Worm (Caenorhabditis elegans): Measurements from ENCODE around the gene str-178.

Gene str-178

ce11 chrV:12716447-12716846 lies at the start of gene str-178:
Gene str-178, minus strand, starts transcription at chrV:12716547.
- TF ChIP-seq hnd-1 (tag; optimal IDR thresholded peaks at IDR 0.05) (no peak), sea-1 (GFP tag; conservative IDR thresholded peaks at IDR 0.05) (no peak), tbx-11 (GFP tag; IDR thresholded peaks at IDR 0.05) (no peak), hmbx-1 (tag; optimal IDR thresholded peaks at IDR 0.05) (no peak), ceh-13 (GFP tag; optimal IDR thresholded peaks at IDR 0.05) (no peak), ets-7 (tag; optimal IDR thresholded peaks at IDR 0.05) (no peak), aly-1 (tag; optimal IDR thresholded peaks at IDR 0.05) (no peak)

- peak; percentile 20 for TF ChIP-seq F13C5.2 (tag; optimal IDR thresholded peaks at IDR 0.05)
- TF ChIP-seq B0310.2 (tag; optimal IDR thresholded peaks at IDR 0.05) = no peak
Observed at ce11 chrV:12763291-12763995, 47.1 kb upstream of the str-178 start, which contains the start of the genes abcf-1 and scc-3. Gene abcf-1, minus strand, starts transcription at chrV:12763375. Gene scc-3, plus strand, starts transcription at chrV:12763945.

- TF ChIP-seq tbx-37 (GFP tag; conservative IDR thresholded peaks at IDR 0.05) (no peak), sea-1 (GFP tag; conservative IDR thresholded peaks at IDR 0.05) (no peak), flt-1 (GFP tag; IDR thresholded peaks at IDR 0.05) (no peak), aly-1 (tag; optimal IDR thresholded peaks at IDR 0.05) (no peak), F13C5.2 (tag; optimal IDR thresholded peaks at IDR 0.05) (no peak), tra-4 (tag; optimal IDR thresholded peaks at IDR 0.05) (no peak), ceh-13 (GFP tag; optimal IDR thresholded peaks at IDR 0.05) (no peak), hmbx-1 (tag; optimal IDR thresholded peaks at IDR 0.05) (no peak), ceh-36 (tag; optimal IDR thresholded peaks at IDR 0.05) (no peak), tbx-11 (GFP tag; IDR thresholded peaks at IDR 0.05) (no peak), hnd-1 (tag; optimal IDR thresholded peaks at IDR 0.05) (no peak), pes-1 (GFP tag; IDR thresholded peaks at IDR 0.05) (no peak), scrt-1 (GFP tag; IDR thresholded peaks at IDR 0.05) (no peak), B0310.2 (tag; optimal IDR thresholded peaks at IDR 0.05) (no peak)
Observed at ce11 chrV:12760913-12761312, 44.6 kb upstream of the str-178 start, which contains the start of gene F18E2.15. Gene F18E2.15, minus strand, starts transcription at chrV:12761013.

- TF ChIP-seq hmbx-1 (tag; optimal IDR thresholded peaks at IDR 0.05) = no peak
- TF ChIP-seq tbx-11 (GFP tag; IDR thresholded peaks at IDR 0.05) = no peak
- TF ChIP-seq ama-1 (optimal IDR thresholded peaks at IDR 0.05) = no peak
- no peak for TF ChIP-seq hnd-1 (tag; optimal IDR thresholded peaks at IDR 0.05)
- TF ChIP-seq ceh-13 (GFP tag; optimal IDR thresholded peaks at IDR 0.05) = no peak
- TF ChIP-seq pes-1 (GFP tag; IDR thresholded peaks at IDR 0.05) = no peak
- no peak for TF ChIP-seq ets-7 (tag; optimal IDR thresholded peaks at IDR 0.05)
- no peak for TF ChIP-seq hmg-4 (GFP tag; optimal IDR thresholded peaks at IDR 0.05)
- TF ChIP-seq sea-1 (GFP tag; conservative IDR thresholded peaks at IDR 0.05) = no peak
- TF ChIP-seq tra-4 (tag; optimal IDR thresholded peaks at IDR 0.05) = no peak
- no peak for TF ChIP-seq tbx-37 (GFP tag; conservative IDR thresholded peaks at IDR 0.05)
- no peak for TF ChIP-seq scrt-1 (GFP tag; IDR thresholded peaks at IDR 0.05)
- TF ChIP-seq ceh-36 (tag; optimal IDR thresholded peaks at IDR 0.05) = no peak
- no peak for TF ChIP-seq B0310.2 (tag; optimal IDR thresholded peaks at IDR 0.05)
- no peak for TF ChIP-seq flt-1 (GFP tag; IDR thresholded peaks at IDR 0.05)
Observed at ce11 chrV:12759660-12760059, 43.3 kb upstream of the str-178 start, which contains the start of gene papl-1. Gene papl-1, minus strand, starts transcription at chrV:12759760.

- TF ChIP-seq tra-4 (tag; optimal IDR thresholded peaks at IDR 0.05) (no peak), pes-1 (GFP tag; IDR thresholded peaks at IDR 0.05) (no peak), ceh-13 (GFP tag; optimal IDR thresholded peaks at IDR 0.05) (no peak), scrt-1 (GFP tag; IDR thresholded peaks at IDR 0.05) (no peak), hmg-4 (GFP tag; optimal IDR thresholded peaks at IDR 0.05) (no peak)
Observed at ce11 chrV:12754839-12755238, 38.5 kb upstream of the str-178 start, which contains the start of gene gpa-13. Gene gpa-13, minus strand, starts transcription at chrV:12754939.

ce11 chrV:12752407-12752806 lies 36.1 kb upstream of the str-178 start, which contains the start of gene C15C8.8:
Gene C15C8.8, minus strand, starts transcription at chrV:12752507.
- no peak for TF ChIP-seq hmbx-1 (tag; optimal IDR thresholded peaks at IDR 0.05)
- TF ChIP-seq aly-1 (tag; optimal IDR thresholded peaks at IDR 0.05) = no peak
- TF ChIP-seq tbx-37 (GFP tag; conservative IDR thresholded peaks at IDR 0.05) = no peak
- TF ChIP-seq tbx-11 (GFP tag; IDR thresholded peaks at IDR 0.05) = no peak

ce11 chrV:12751495-12752050 lies 35.2 kb upstream of the str-178 start, which contains the start of gene C15C8.6:
Gene C15C8.6, minus strand, starts transcription at chrV:12751545.
- TF ChIP-seq tra-4 (tag; optimal IDR thresholded peaks at IDR 0.05) = no peak
- TF ChIP-seq F13C5.2 (tag; optimal IDR thresholded peaks at IDR 0.05) = no peak
- TF ChIP-seq hmg-4 (GFP tag; optimal IDR thresholded peaks at IDR 0.05) = no peak
- TF ChIP-seq ceh-36 (tag; optimal IDR thresholded peaks at IDR 0.05) = no peak
- TF ChIP-seq flt-1 (GFP tag; IDR thresholded peaks at IDR 0.05) = no peak
- TF ChIP-seq pes-1 (GFP tag; IDR thresholded peaks at IDR 0.05) = no peak
- no peak for TF ChIP-seq ets-7 (tag; optimal IDR thresholded peaks at IDR 0.05)
- no peak for TF ChIP-seq ceh-13 (GFP tag; optimal IDR thresholded peaks at IDR 0.05)
- no peak for TF ChIP-seq tbx-11 (GFP tag; IDR thresholded peaks at IDR 0.05)
- no peak for TF ChIP-seq tbx-37 (GFP tag; conservative IDR thresholded peaks at IDR 0.05)
- no peak for TF ChIP-seq B0310.2 (tag; optimal IDR thresholded peaks at IDR 0.05)
- no peak for TF ChIP-seq aly-1 (tag; optimal IDR thresholded peaks at IDR 0.05)
- no peak for TF ChIP-seq sea-1 (GFP tag; conservative IDR thresholded peaks at IDR 0.05)
- TF ChIP-seq hnd-1 (tag; optimal IDR thresholded peaks at IDR 0.05) = no peak
- TF ChIP-seq scrt-1 (GFP tag; IDR thresholded peaks at IDR 0.05) = no peak

ce11 chrV:12749558-12749957 lies 33.2 kb upstream of the str-178 start:
- TF ChIP-seq hnd-1 (tag; optimal IDR thresholded peaks at IDR 0.05) (no peak), aly-1 (tag; optimal IDR thresholded peaks at IDR 0.05) (no peak), hmg-4 (GFP tag; optimal IDR thresholded peaks at IDR 0.05) (no peak), B0310.2 (tag; optimal IDR thresholded peaks at IDR 0.05) (no peak), ceh-36 (tag; optimal IDR thresholded peaks at IDR 0.05) (no peak), hmbx-1 (tag; optimal IDR thresholded peaks at IDR 0.05) (no peak), tbx-11 (GFP tag; IDR thresholded peaks at IDR 0.05) (no peak), ama-1 (optimal IDR thresholded peaks at IDR 0.05) (no peak), tra-4 (tag; optimal IDR thresholded peaks at IDR 0.05) (no peak), ceh-13 (GFP tag; optimal IDR thresholded peaks at IDR 0.05) (no peak), flt-1 (GFP tag; IDR thresholded peaks at IDR 0.05) (no peak), pes-1 (GFP tag; IDR thresholded peaks at IDR 0.05) (no peak), sea-1 (GFP tag; conservative IDR thresholded peaks at IDR 0.05) (no peak), ets-7 (tag; optimal IDR thresholded peaks at IDR 0.05) (no peak), F13C5.2 (tag; optimal IDR thresholded peaks at IDR 0.05) (no peak), scrt-1 (GFP tag; IDR thresholded peaks at IDR 0.05) (no peak), tbx-37 (GFP tag; conservative IDR thresholded peaks at IDR 0.05) (no peak)
